Fruit fly (Drosophila melanogaster) whole organism, prepupa: Measurements from ENCODE around the gene Tbca.

Experiments
- Blimp-1 ChIP-seq: fragments of 200-800 bp; sonication (Bioruptor generic); optimal IDR thresholded peaks from 3 replicates; lab custom pipeline; 2017; ENCODE audit warnings: missing biosample characterization, missing genetic modification characterization, mild to moderate bottlenecking, moderate library complexity, missing genetic modification reagents
- CG10669 ChIP-seq: fragments of 200-800 bp; sonication (Bioruptor generic); optimal IDR thresholded peaks from 3 replicates; lab custom pipeline; 2018; ENCODE audit warnings: missing biosample characterization, mild to moderate bottlenecking, missing genetic modification characterization, moderate library complexity
- CG11294 ChIP-seq: fragments of 200-800 bp; sonication (Bioruptor generic); IDR thresholded peaks from 2 replicates; pipeline ENCODE4 v1.3.6; 2022; ENCODE audit warnings: missing biosample characterization, missing genetic modification characterization
- CG11762 ChIP-seq: fragments of 200-800 bp; sonication (Bioruptor generic); optimal IDR thresholded peaks from 3 replicates; lab custom pipeline; 2016; ENCODE audit warnings: missing biosample characterization, missing genetic modification characterization; ENCODE audit not compliant: insufficient read depth
- CG11902 ChIP-seq: fragments of 200-800 bp; sonication (Bioruptor generic); optimal IDR thresholded peaks from 3 replicates; lab custom pipeline; 2016; ENCODE audit warnings: missing biosample characterization, missing genetic modification characterization
- CG15336 ChIP-seq: fragments of 200-800 bp; sonication (Bioruptor generic); IDR thresholded peaks from 2 replicates; pipeline ENCODE4 v1.3.6; 2022; ENCODE audit warnings: missing biosample characterization, missing genetic modification characterization
- CG16779 ChIP-seq: fragments of 200-800 bp; sonication (Bioruptor generic); optimal IDR thresholded peaks from 3 replicates; lab custom pipeline; 2017; ENCODE audit warnings: missing biosample characterization, mild to moderate bottlenecking, missing genetic modification characterization
- CG3032 ChIP-seq: fragments of 200-800 bp; optimal IDR thresholded peaks from 2 replicates; lab custom pipeline; 2019; ENCODE audit warnings: missing biosample characterization, mild to moderate bottlenecking, missing genetic modification characterization, moderate library complexity
- CG32006 ChIP-seq: fragments of 200-800 bp; sonication (Bioruptor generic); optimal IDR thresholded peaks from 3 replicates; lab custom pipeline; 2017; ENCODE audit warnings: missing biosample characterization, mild to moderate bottlenecking, missing genetic modification characterization
- CG34406 ChIP-seq: fragments of 200-800 bp; sonication (Bioruptor generic); optimal IDR thresholded peaks from 3 replicates; lab custom pipeline; 2016; ENCODE audit warnings: missing biosample characterization, missing genetic modification characterization
- CG3919 ChIP-seq: fragments of 200-800 bp; sonication (Bioruptor generic); optimal IDR thresholded peaks from 3 replicates; lab custom pipeline; 2016; ENCODE audit warnings: missing biosample characterization, missing genetic modification characterization
- CG4318 ChIP-seq: fragments of 200-800 bp; sonication (Bioruptor generic); optimal IDR thresholded peaks from 3 replicates; lab custom pipeline; 2017; ENCODE audit warnings: missing biosample characterization, mild to moderate bottlenecking, missing genetic modification characterization
- CG6276 ChIP-seq: fragments of 200-800 bp; sonication (Bioruptor generic); optimal IDR thresholded peaks from 2 replicates; lab custom pipeline; 2017; ENCODE audit warnings: missing biosample characterization, mild to moderate bottlenecking, missing genetic modification characterization
- CG6808 ChIP-seq: fragments of 200-800 bp; sonication (Bioruptor generic); optimal IDR thresholded peaks from 3 replicates; lab custom pipeline; 2017; ENCODE audit warnings: missing biosample characterization, missing genetic modification characterization, mild to moderate bottlenecking, moderate library complexity, missing genetic modification reagents
- CG6854 ChIP-seq: fragments of 200-800 bp; sonication (Bioruptor generic); optimal IDR thresholded peaks from 2 replicates; lab custom pipeline; 2017; ENCODE audit warnings: missing biosample characterization, mild to moderate bottlenecking, missing genetic modification characterization
- CG8119 ChIP-seq: fragments of 200-800 bp; sonication (Bioruptor generic); IDR thresholded peaks from 3 replicates; pipeline ENCODE4 v1.3.6; 2022; ENCODE audit warnings: missing biosample characterization, missing genetic modification characterization
- CG8632 ChIP-seq: fragments of 200-800 bp; sonication (Bioruptor generic); optimal IDR thresholded peaks from 3 replicates; lab custom pipeline; 2016; ENCODE audit warnings: missing biosample characterization, missing genetic modification characterization
- CG9139 ChIP-seq: fragments of 200-800 bp; sonication (Bioruptor generic); optimal IDR thresholded peaks from 3 replicates; lab custom pipeline; 2017; ENCODE audit warnings: missing biosample characterization, mild to moderate bottlenecking, missing genetic modification characterization
- Eip75B ChIP-seq: fragments of 200-800 bp; sonication (Bioruptor generic); optimal IDR thresholded peaks from 3 replicates; lab custom pipeline; 2016; ENCODE audit warnings: missing biosample characterization, missing genetic modification characterization
- Eip78C ChIP-seq: fragments of 200-800 bp; sonication (Bioruptor generic); peaks from one replicate; lab custom pipeline; 2016; ENCODE audit warnings: missing biosample characterization, missing genetic modification characterization
- Eip93F ChIP-seq: fragments of 200-800 bp; sonication (Bioruptor generic); optimal IDR thresholded peaks from 2 replicates; lab custom pipeline; 2016; ENCODE audit warnings: missing biosample characterization, mild to moderate bottlenecking, missing genetic modification characterization
- Ets21C ChIP-seq: fragments of 200-800 bp; sonication (Bioruptor generic); optimal IDR thresholded peaks from 3 replicates; lab custom pipeline; 2016; ENCODE audit warnings: missing biosample characterization, missing genetic modification characterization
- Ets96B ChIP-seq: fragments of 200-800 bp; optimal IDR thresholded peaks from 2 replicates; lab custom pipeline; 2019; ENCODE audit warnings: missing biosample characterization, mild to moderate bottlenecking, missing genetic modification characterization, moderate library complexity
- Gug ChIP-seq: fragments of 200-800 bp; sonication (Bioruptor generic); IDR thresholded peaks from 2 replicates; pipeline ENCODE4 v1.3.6; 2022; ENCODE audit warnings: missing biosample characterization, missing genetic modification characterization
- Hr38 ChIP-seq: sonication (Bioruptor generic); optimal IDR thresholded peaks from 2 replicates; lab custom pipeline; 2016; ENCODE audit warnings: missing biosample characterization, missing genetic modification characterization
- Hr39 ChIP-seq: fragments of 200-800 bp; sonication (Bioruptor generic); optimal IDR thresholded peaks from 2 replicates; lab custom pipeline; 2016; ENCODE audit warnings: missing biosample characterization, missing genetic modification characterization
- Hr4 ChIP-seq: fragments of 200-800 bp; sonication (Bioruptor generic); optimal IDR thresholded peaks from 3 replicates; lab custom pipeline; 2016; ENCODE audit warnings: missing biosample characterization, missing genetic modification characterization
- Lpt ChIP-seq: fragments of 200-800 bp; sonication (Bioruptor generic); optimal IDR thresholded peaks from 3 replicates; lab custom pipeline; 2016; ENCODE audit warnings: missing biosample characterization, missing genetic modification characterization
- Met ChIP-seq: fragments of 200-800 bp; sonication (Bioruptor generic); optimal IDR thresholded peaks from 3 replicates; lab custom pipeline; 2016; ENCODE audit warnings: missing biosample characterization, missing genetic modification characterization
- OdsH ChIP-seq: fragments of 200-800 bp; sonication (Bioruptor generic); optimal IDR thresholded peaks from 3 replicates; lab custom pipeline; 2016; ENCODE audit warnings: missing biosample characterization, missing genetic modification characterization
- Smox ChIP-seq: fragments of 200-800 bp; sonication (Bioruptor generic); optimal IDR thresholded peaks from 3 replicates; lab custom pipeline; 2016; ENCODE audit warnings: missing biosample characterization, missing genetic modification characterization
- Sox102F ChIP-seq: fragments of 200-800 bp; sonication (Bioruptor generic); optimal IDR thresholded peaks from 2 replicates; lab custom pipeline; 2016; ENCODE audit warnings: missing biosample characterization, mild to moderate bottlenecking, missing genetic modification characterization
- Sox14 ChIP-seq: fragments of 200-800 bp; sonication (Bioruptor generic); optimal IDR thresholded peaks from 3 replicates; lab custom pipeline; 2016; ENCODE audit warnings: missing biosample characterization, missing genetic modification characterization
- Sox15 ChIP-seq: fragments of 200-800 bp; sonication (Bioruptor generic); optimal IDR thresholded peaks from 3 replicates; lab custom pipeline; 2016; ENCODE audit warnings: missing biosample characterization, missing genetic modification characterization
- achi ChIP-seq: fragments of 200-800 bp; sonication (Bioruptor generic); optimal IDR thresholded peaks from 3 replicates; lab custom pipeline; 2016; ENCODE audit warnings: missing biosample characterization, missing genetic modification characterization
- acj6 ChIP-seq: fragments of 200-800 bp; sonication (Bioruptor generic); optimal IDR thresholded peaks from 3 replicates; lab custom pipeline; 2016; ENCODE audit warnings: missing biosample characterization, missing genetic modification characterization
- cyc ChIP-seq: fragments of 200-800 bp; sonication (Bioruptor generic); optimal IDR thresholded peaks from 3 replicates; lab custom pipeline; 2016; ENCODE audit warnings: missing biosample characterization, missing genetic modification characterization
- dac ChIP-seq: fragments of 200-800 bp; sonication (Bioruptor generic); optimal IDR thresholded peaks from 2 replicates; lab custom pipeline; 2017; ENCODE audit warnings: missing biosample characterization, mild to moderate bottlenecking, missing genetic modification characterization
- dsx ChIP-seq: fragments of 200-800 bp; optimal IDR thresholded peaks from 3 replicates; lab custom pipeline; 2019; ENCODE audit warnings: missing biosample characterization, mild to moderate bottlenecking, missing genetic modification characterization, moderate library complexity; ENCODE audit not compliant: poor library complexity, severe bottlenecking
- eg ChIP-seq: fragments of 200-800 bp; sonication (Bioruptor generic); IDR thresholded peaks from 3 replicates; pipeline ENCODE4 v1.3.6; 2022; ENCODE audit warnings: missing biosample characterization, missing genetic modification characterization
- esn ChIP-seq: fragments of 200-800 bp; sonication (Bioruptor generic); optimal IDR thresholded peaks from 2 replicates; lab custom pipeline; 2016; ENCODE audit warnings: missing biosample characterization, mild to moderate bottlenecking, missing genetic modification characterization, moderate library complexity
- fd59A ChIP-seq: fragments of 200-800 bp; sonication (Bioruptor generic); optimal IDR thresholded peaks from 2 replicates; lab custom pipeline; 2017; ENCODE audit warnings: missing biosample characterization, mild to moderate bottlenecking, missing genetic modification characterization, missing genetic modification reagents
- net ChIP-seq: fragments of 200-800 bp; sonication (Bioruptor generic); optimal IDR thresholded peaks from 3 replicates; lab custom pipeline; 2016; ENCODE audit warnings: missing biosample characterization, missing genetic modification characterization
- salr ChIP-seq, 2 experiments: fragments of 200-800 bp; sonication (Bioruptor generic); optimal IDR thresholded peaks; 3 replicates each; lab custom pipeline; 2016 to 2018; ENCODE audit warnings: missing biosample characterization in 2 of 2, missing genetic modification characterization in 2 of 2, mild to moderate bottlenecking in 1 of 2
- ss ChIP-seq, 2 experiments: fragments of 200-800 bp; sonication (Bioruptor generic); optimal IDR thresholded peaks; 2 replicates in 1 of 2; 3 replicates in 1 of 2; lab custom pipeline; 2017 to 2018; ENCODE audit warnings: mild to moderate bottlenecking in 2 of 2, missing biosample characterization in 2 of 2, missing genetic modification characterization in 2 of 2, moderate library complexity in 1 of 2
- topi ChIP-seq: fragments of 200-800 bp; sonication (Bioruptor generic); optimal IDR thresholded peaks from 3 replicates; lab custom pipeline; 2016; ENCODE audit warnings: missing biosample characterization, missing genetic modification characterization

The Tbca gene

DNA sequence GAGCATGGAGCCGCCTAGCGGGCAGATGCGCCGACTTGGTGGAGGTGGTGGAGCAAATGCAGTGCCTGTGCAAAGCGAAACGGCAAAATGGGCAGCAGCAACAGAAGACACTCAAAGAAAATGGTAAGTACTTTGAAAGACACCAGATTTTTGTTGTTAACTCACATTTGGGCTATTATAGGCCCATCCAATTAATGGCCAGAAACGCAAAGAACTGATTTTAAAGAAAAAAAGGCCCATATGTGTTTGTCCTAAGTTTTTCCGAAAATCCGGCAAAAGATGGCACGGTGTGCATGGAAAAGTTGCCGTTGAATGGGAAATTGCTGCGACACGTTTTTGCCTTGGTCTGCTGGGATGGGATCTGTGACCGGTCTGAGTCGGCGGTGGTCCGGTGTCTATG lies 24.9 kb downstream of the Tbca start (continued):
- TF ChIP-seq CG10669 (GFP tag; lab: Kevin White, UChicago) (peak; percentile 24), Hr38 (GFP tag; lab: Kevin White, UChicago) (no peak), topi (peak; percentile 16), cyc (GFP tag; lab: Kevin White, UChicago) (no peak), fd59A (GFP tag; lab: Kevin White, UChicago) (no peak), CG11762 (GFP tag; lab: Kevin White, UChicago) (peak; percentile 62), Sox102F (GFP tag; lab: Kevin White, UChicago) (no peak), Ets96B (tag; lab: Kevin White, UChicago) (peak; percentile 56), Hr39 (GFP tag; lab: Kevin White, UChicago) (no peak), CG3919 (peak; percentile 81), CG6276 (GFP tag; lab: Kevin White, UChicago) (peak; percentile 83), Met (GFP tag; lab: Kevin White, UChicago) (no peak), CG32006 (peak; percentile 87), salr (GFP tag; optimal IDR thresholded peaks at IDR 0.05; lab: Kevin White, UChicago) (peak in 1 of 2 experiments; percentile 35), acj6 (GFP tag; lab: Kevin White, UChicago) (peak; percentile 32), esn (GFP tag; lab: Kevin White, UChicago) (no peak), CG3032 (tag; lab: Kevin White, UChicago) (peak; percentile 12), CG4318 (GFP tag; lab: Kevin White, UChicago) (no peak), Hr4 (GFP tag; lab: Kevin White, UChicago) (peak; percentile 78), achi (GFP tag; lab: Kevin White, UChicago) (peak; percentile 81), Ets21C (no peak), CG8632 (GFP tag; lab: Kevin White, UChicago) (no peak)

DNA sequence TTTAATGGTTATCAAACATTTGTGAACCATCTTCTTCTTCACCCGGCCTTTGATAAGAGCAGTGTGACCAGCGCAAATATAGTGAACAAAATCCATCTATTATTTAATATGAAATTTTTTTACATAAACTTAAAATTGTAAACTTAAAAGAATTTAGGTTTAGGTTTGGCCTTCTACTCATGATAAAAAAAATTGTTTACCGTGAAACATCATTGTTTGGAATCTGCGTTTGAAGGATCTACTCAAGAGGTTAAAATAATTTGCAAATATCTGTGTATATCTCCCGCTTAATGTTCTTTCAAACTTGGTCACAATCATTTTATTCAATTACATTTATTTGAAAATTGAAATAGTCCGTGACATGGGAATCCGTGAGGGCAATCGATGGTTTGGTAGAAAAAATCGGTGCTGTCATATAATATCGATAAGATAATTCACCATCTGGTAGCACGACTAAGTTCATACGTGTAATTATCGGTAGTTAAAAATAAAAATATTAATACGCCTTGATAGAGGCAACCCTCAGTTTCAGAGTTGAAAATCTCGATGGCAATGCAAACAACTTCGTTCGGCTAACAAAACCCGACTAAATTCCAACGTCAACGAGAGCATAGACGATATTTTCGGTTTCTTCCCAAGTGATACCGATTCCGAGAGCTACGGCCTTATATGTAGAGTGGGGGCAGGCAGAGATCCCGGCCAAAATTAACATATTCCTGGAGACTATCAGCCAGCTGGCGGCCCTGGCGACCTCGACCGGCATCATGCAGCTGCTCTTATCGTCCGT lies 28.7 kb downstream of the Tbca start, which contains the start of the genes betaGlu and sip3:
Gene betaGlu, minus strand, starts transcription at position 59 of the 787 bp plus-strand sequence.
Gene sip3, plus strand, starts transcription at position 430 of the 787 bp plus-strand sequence.
- TF ChIP-seq achi (GFP tag; lab: Kevin White, UChicago) (peak; percentile 61), dsx (GFP tag; lab: Kevin White, UChicago) (no peak), Blimp-1 (GFP tag; lab: Kevin White, UChicago) (no peak), CG15336 (GFP tag; lab: Robert Waterston, UW) (no peak), CG6276 (GFP tag; lab: Kevin White, UChicago) (no peak), ss (GFP tag; optimal IDR thresholded peaks at IDR 0.05; lab: Kevin White, UChicago) (peak in 1 of 2 experiments; percentile 4), OdsH (no peak), Sox15 (no peak), Lpt (no peak), CG11294 (GFP tag; lab: Robert Waterston, UW) (no peak), CG11902 (no peak), CG34406 (GFP tag; lab: Kevin White, UChicago) (no peak), net (no peak), Met (GFP tag; lab: Kevin White, UChicago) (no peak), cyc (GFP tag; lab: Kevin White, UChicago) (peak; percentile 12), Eip78C (GFP tag; lab: Kevin White, UChicago) (peak; percentile 82), Smox (GFP tag; lab: Kevin White, UChicago) (no peak), CG8119 (no peak), CG9139 (GFP tag; lab: Kevin White, UChicago) (no peak), CG6808 (GFP tag; lab: Kevin White, UChicago) (no peak), Hr4 (GFP tag; lab: Kevin White, UChicago) (peak; percentile 14), Sox102F (GFP tag; lab: Kevin White, UChicago) (no peak), CG8632 (GFP tag; lab: Kevin White, UChicago) (no peak), salr (GFP tag; optimal IDR thresholded peaks at IDR 0.05; lab: Kevin White, UChicago) (no peak), topi (peak; percentile 33), Gug (GFP tag; lab: Robert Waterston, UW) (no peak), eg (no peak), CG16779 (tag; lab: Kevin White, UChicago) (no peak), Eip75B (peak; percentile 18), dac (no peak), acj6 (GFP tag; lab: Kevin White, UChicago) (peak; percentile 1), esn (GFP tag; lab: Kevin White, UChicago) (peak; percentile 48), CG4318 (GFP tag; lab: Kevin White, UChicago) (no peak), Eip93F (GFP tag; lab: Kevin White, UChicago) (no peak), Sox14 (GFP tag; lab: Kevin White, UChicago) (peak; percentile 40), fd59A (GFP tag; lab: Kevin White, UChicago) (no peak), CG6854 (GFP tag; lab: Kevin White, UChicago) (no peak), CG11762 (GFP tag; lab: Kevin White, UChicago) (no peak)
